Worm (Caenorhabditis elegans) whole organism, midembryonic: ENCODE results near the gene hmg-12.

Experiments used
- klf-2 ChIP-seq: fragments of 200-800 bp; sonication (Bioruptor generic); conservative IDR thresholded peaks from 2 replicates; pipeline ENCODE4 v1.3.6; 2022; ENCODE audit warnings: missing genetic modification reagents, missing genetic modification characterization, missing compliant biosample characterization
- med-1 ChIP-seq: sonication (generic microtip); optimal IDR thresholded peaks from 2 replicates; lab custom pipeline; 2017; ENCODE audit warnings: missing genetic modification characterization, mild to moderate bottlenecking, missing compliant biosample characterization, antibody characterized with exemption, missing genetic modification reagents; ENCODE audit not compliant: insufficient read depth
- ref-1 ChIP-seq: fragments of 200-800 bp; sonication (Bioruptor generic); conservative IDR thresholded peaks from 2 replicates; pipeline ENCODE4 v1.3.6; 2022; ENCODE audit warnings: missing genetic modification reagents, missing genetic modification characterization, missing compliant biosample characterization
- ztf-23 ChIP-seq: fragments of 200-800 bp; sonication (Bioruptor generic); IDR thresholded peaks from 2 replicates; pipeline ENCODE4 v1.3.6; 2022; ENCODE audit warnings: missing genetic modification reagents, missing genetic modification characterization, missing compliant biosample characterization

ce11 chrII:11890596-11890995 lies 25.7 kb upstream of the hmg-12 start:
- TF ChIP-seq med-1 (GFP tag; lab: Kevin White, UChicago) (no peak), ztf-23 (GFP tag; lab: Robert Waterston, UW) (no peak), klf-2 (GFP tag; lab: Robert Waterston, UW) (no peak), ref-1 (GFP tag; lab: Robert Waterston, UW) (no peak)
